Worm (Caenorhabditis elegans) whole organism, midembryonic: Measurements from ENCODE around the gene F19B10.1.

ENCODE experiments used
- T22C8.4 ChIP-seq: fragments of 200-800 bp; sonication (Bioruptor generic); IDR thresholded peaks from 2 replicates; pipeline ENCODE4 v1.3.6; 2022; ENCODE audit warnings: missing genetic modification characterization, missing compliant biosample characterization
- cog-1 ChIP-seq: sonication (generic microtip); optimal IDR thresholded peaks from 2 replicates; lab custom pipeline; 2016; ENCODE audit warnings: missing genetic modification characterization, missing compliant biosample characterization
- flt-1 ChIP-seq: fragments of 200-800 bp; sonication (Bioruptor generic); IDR thresholded peaks from 2 replicates; pipeline ENCODE4 v1.3.6; 2022; ENCODE audit warnings: missing genetic modification characterization, missing compliant biosample characterization
- klf-2 ChIP-seq: fragments of 200-800 bp; sonication (Bioruptor generic); conservative IDR thresholded peaks from 2 replicates; pipeline ENCODE4 v1.3.6; 2022; ENCODE audit warnings: missing genetic modification reagents, missing genetic modification characterization, missing compliant biosample characterization
- med-1 ChIP-seq: sonication (generic microtip); optimal IDR thresholded peaks from 2 replicates; lab custom pipeline; 2017; ENCODE audit warnings: missing genetic modification characterization, mild to moderate bottlenecking, missing compliant biosample characterization, antibody characterized with exemption, missing genetic modification reagents; ENCODE audit not compliant: insufficient read depth
- ref-1 ChIP-seq: fragments of 200-800 bp; sonication (Bioruptor generic); conservative IDR thresholded peaks from 2 replicates; pipeline ENCODE4 v1.3.6; 2022; ENCODE audit warnings: missing genetic modification reagents, missing genetic modification characterization, missing compliant biosample characterization
- tab-1 ChIP-seq: fragments of 200-800 bp; sonication (Bioruptor generic); IDR thresholded peaks from 2 replicates; pipeline ENCODE4 v1.3.6; 2022; ENCODE audit warnings: missing genetic modification characterization, missing compliant biosample characterization
- ztf-23 ChIP-seq: fragments of 200-800 bp; sonication (Bioruptor generic); IDR thresholded peaks from 2 replicates; pipeline ENCODE4 v1.3.6; 2022; ENCODE audit warnings: missing genetic modification reagents, missing genetic modification characterization, missing compliant biosample characterization
- ztf-29 ChIP-seq: fragments of 200-800 bp; sonication (Bioruptor generic); IDR thresholded peaks from 2 replicates; pipeline ENCODE4 v1.3.6; 2022; ENCODE audit warnings: missing genetic modification reagents, missing genetic modification characterization, missing compliant biosample characterization

F19B10.1 gene

DNA sequence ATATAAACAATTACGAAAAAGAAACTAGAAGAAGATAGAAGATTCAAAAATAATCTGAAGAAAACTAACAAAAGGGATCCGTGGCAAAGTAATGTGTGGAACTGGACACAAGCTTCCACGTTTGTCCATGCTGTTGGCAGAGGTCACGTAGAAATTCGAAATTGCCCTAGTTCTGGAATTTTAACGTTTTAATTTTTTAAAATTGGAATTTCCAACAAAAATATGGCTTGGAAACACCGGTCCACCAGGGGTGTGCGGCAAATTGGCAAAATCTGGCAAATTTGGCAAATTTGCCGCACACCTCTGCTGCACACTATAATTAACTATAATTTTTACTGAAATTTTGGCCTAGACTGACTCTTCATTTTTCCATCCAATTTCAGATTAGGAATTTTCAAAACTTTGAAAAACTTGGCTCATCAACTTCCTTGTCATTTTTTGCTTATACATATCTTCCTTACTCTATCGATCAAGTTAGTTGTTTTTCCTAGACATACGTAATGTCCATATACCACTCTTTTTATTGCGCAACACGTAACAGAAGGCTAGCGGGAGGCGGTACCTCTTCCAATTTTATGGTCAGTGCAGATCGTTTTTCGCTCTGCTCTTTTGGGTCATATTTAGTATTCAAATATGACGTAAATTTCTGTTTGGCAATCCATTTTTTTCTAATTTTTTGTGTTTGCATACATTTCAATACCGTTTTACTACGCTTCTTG is 1.5 kb upstream of the F19B10.1 start, which contains the start of gene F19B10.10:
Gene F19B10.10 (minus strand): TSS at position 51 of the 719 bp plus-strand sequence.
- TF ChIP-seq cog-1 (tag; lab: Kevin White, UChicago) (no peak), ztf-29 (GFP tag; lab: Robert Waterston, UW) (no peak), ref-1 (GFP tag; lab: Robert Waterston, UW) (no peak), ztf-23 (GFP tag; lab: Robert Waterston, UW) (no peak), flt-1 (no peak), tab-1 (GFP tag; lab: Robert Waterston, UW) (no peak), klf-2 (no peak), T22C8.4 (GFP tag; lab: Robert Waterston, UW) (no peak), med-1 (GFP tag; lab: Kevin White, UChicago) (no peak)

ce11 chrII:3684487-3685067 is 1.6 kb downstream of the F19B10.1 start:
- TF ChIP-seq med-1 (GFP tag; lab: Kevin White, UChicago) (no peak), klf-2 (no peak)

- TF ChIP-seq ref-1 (GFP tag; lab: Robert Waterston, UW) (no peak), cog-1 (tag; lab: Kevin White, UChicago) (no peak), klf-2 (no peak), flt-1 (no peak), ztf-29 (GFP tag; lab: Robert Waterston, UW) (no peak), med-1 (GFP tag; lab: Kevin White, UChicago) (no peak), ztf-23 (GFP tag; lab: Robert Waterston, UW) (no peak), tab-1 (GFP tag; lab: Robert Waterston, UW) (no peak), T22C8.4 (GFP tag; lab: Robert Waterston, UW) (no peak)
Measured at ce11 chrII:3688333-3688732, 5.3 kb downstream of the F19B10.1 start, which contains the start of gene ifas-1. Gene ifas-1, minus strand, starts transcription at chrII:3688719.

DNA sequence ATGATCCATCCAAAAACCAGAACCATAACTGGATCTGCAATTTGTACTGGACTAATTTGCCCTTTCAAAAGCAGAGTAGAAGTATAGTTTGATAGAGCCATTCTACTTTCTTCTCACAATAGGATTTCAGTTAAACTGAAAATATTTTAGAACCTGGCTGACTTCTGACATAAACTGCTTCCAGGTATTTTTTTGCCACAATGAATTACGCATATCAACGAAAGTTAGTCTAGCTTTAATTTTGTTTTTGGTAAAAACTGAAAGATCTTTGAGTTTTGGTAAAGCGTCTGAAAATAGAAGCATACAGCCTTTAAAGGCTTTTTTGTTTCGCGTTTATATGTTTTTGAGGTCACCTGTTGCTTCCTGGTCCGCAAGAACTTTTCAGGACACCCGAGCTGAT is 7.7 kb downstream of the F19B10.1 start, which contains the start of gene srx-101:
Gene srx-101 (minus strand): TSS at position 101 of the 400 bp plus-strand sequence.
- TF ChIP-seq T22C8.4 (GFP tag; lab: Robert Waterston, UW): no peak
- no peak for TF ChIP-seq flt-1
- no peak for TF ChIP-seq tab-1 (GFP tag; lab: Robert Waterston, UW)
- TF ChIP-seq ref-1 (GFP tag; lab: Robert Waterston, UW): no peak
- TF ChIP-seq ztf-29 (GFP tag; lab: Robert Waterston, UW): no peak
- TF ChIP-seq klf-2: no peak
- no peak for TF ChIP-seq cog-1 (tag; lab: Kevin White, UChicago)
- TF ChIP-seq ztf-23 (GFP tag; lab: Robert Waterston, UW): no peak
- no peak for TF ChIP-seq med-1 (GFP tag; lab: Kevin White, UChicago)

ce11 chrII:3694664-3695063 is 11.7 kb downstream of the F19B10.1 start, which contains the start of gene srx-102:
Gene srx-102, minus strand, starts transcription at chrII:3694764.
- TF ChIP-seq med-1 (GFP tag; lab: Kevin White, UChicago): no peak

- TF ChIP-seq cog-1 (tag; lab: Kevin White, UChicago) (no peak), flt-1 (no peak), tab-1 (GFP tag; lab: Robert Waterston, UW) (no peak), ref-1 (GFP tag; lab: Robert Waterston, UW) (no peak), T22C8.4 (GFP tag; lab: Robert Waterston, UW) (no peak), klf-2 (no peak), med-1 (GFP tag; lab: Kevin White, UChicago) (no peak)
Measured at ce11 chrII:3699591-3699990, 16.6 kb downstream of the F19B10.1 start, which contains the start of gene srx-104. Gene srx-104, minus strand, starts transcription at chrII:3699691.

- TF ChIP-seq ref-1 (GFP tag; lab: Robert Waterston, UW) (no peak), klf-2 (no peak), flt-1 (no peak), tab-1 (GFP tag; lab: Robert Waterston, UW) (no peak), ztf-29 (GFP tag; lab: Robert Waterston, UW) (no peak), T22C8.4 (GFP tag; lab: Robert Waterston, UW) (no peak), med-1 (GFP tag; lab: Kevin White, UChicago) (no peak), cog-1 (tag; lab: Kevin White, UChicago) (no peak), ztf-23 (GFP tag; lab: Robert Waterston, UW) (no peak)
Measured at ce11 chrII:3701305-3701704, 18.3 kb downstream of the F19B10.1 start, which contains the start of gene srx-105. Gene srx-105, minus strand, starts transcription at chrII:3701405.

DNA sequence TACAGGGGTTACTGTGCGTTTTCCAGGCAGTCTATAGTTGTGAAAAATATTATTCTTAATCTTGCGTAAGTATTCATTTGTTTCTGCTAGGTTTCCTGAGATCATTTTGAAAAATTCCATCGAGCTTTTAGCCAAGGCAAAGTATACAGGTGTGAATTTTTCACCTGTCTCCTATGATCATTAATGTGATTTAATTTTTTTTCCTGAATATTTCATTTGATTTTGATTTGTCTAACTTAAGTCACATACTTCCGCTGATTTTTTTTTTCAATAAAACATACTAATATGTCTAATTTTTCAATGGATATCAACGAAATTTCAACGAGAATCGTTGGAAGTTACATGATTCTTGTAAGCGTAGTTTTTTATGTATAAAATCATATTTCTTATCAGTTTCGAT is 22.3 kb downstream of the F19B10.1 start, which contains the start of gene srx-108:
Gene srx-108 (plus strand): TSS at position 301 of the 400 bp plus-strand sequence.
- no peak for TF ChIP-seq ztf-29 (GFP tag; lab: Robert Waterston, UW)
- TF ChIP-seq ref-1 (GFP tag; lab: Robert Waterston, UW): no peak
- TF ChIP-seq klf-2: no peak
- no peak for TF ChIP-seq T22C8.4 (GFP tag; lab: Robert Waterston, UW)
- TF ChIP-seq cog-1 (tag; lab: Kevin White, UChicago): no peak
- TF ChIP-seq ztf-23 (GFP tag; lab: Robert Waterston, UW): no peak
- TF ChIP-seq med-1 (GFP tag; lab: Kevin White, UChicago): no peak
- no peak for TF ChIP-seq tab-1 (GFP tag; lab: Robert Waterston, UW)
- TF ChIP-seq flt-1: no peak

- TF ChIP-seq flt-1: no peak
Measured at ce11 chrII:3709255-3709654, 26.3 kb downstream of the F19B10.1 start, which contains the start of gene srx-110. Gene srx-110, plus strand, starts transcription at chrII:3709555.
